Worm (Caenorhabditis elegans) whole organism, late embryonic: ENCODE data around the gene exos-2.

ENCODE experiments used
- C08G9.2 ChIP-seq: sonication (generic microtip); optimal IDR thresholded peaks from 2 replicates; lab custom pipeline; 2016; ENCODE audit warnings: mild to moderate bottlenecking, missing genetic modification characterization, moderate library complexity, missing compliant biosample characterization
- K02D7.2 ChIP-seq: sonication (generic microtip); optimal IDR thresholded peaks from 2 replicates; lab custom pipeline; 2017; ENCODE audit warnings: mild to moderate bottlenecking, missing genetic modification characterization, missing compliant biosample characterization
- ceh-14 ChIP-seq: sonication (generic microtip); optimal IDR thresholded peaks from 2 replicates; lab custom pipeline; 2016; ENCODE audit warnings: missing genotype, missing genetic modification characterization, missing compliant biosample characterization
- ceh-18 ChIP-seq: sonication (generic microtip); optimal IDR thresholded peaks from 2 replicates; lab custom pipeline; 2016; ENCODE audit warnings: missing genetic modification characterization, missing compliant biosample characterization
- ceh-19 ChIP-seq: fragments of 200-800 bp; sonication (Bioruptor generic); optimal IDR thresholded peaks from 2 replicates; lab custom pipeline; 2018; ENCODE audit warnings: mild to moderate bottlenecking, missing genetic modification characterization, missing compliant biosample characterization
- ceh-2 ChIP-seq: sonication (generic microtip); optimal IDR thresholded peaks from 2 replicates; lab custom pipeline; 2016; ENCODE audit warnings: missing genotype, missing genetic modification characterization, missing compliant biosample characterization
- ceh-24 ChIP-seq: sonication (generic microtip); optimal IDR thresholded peaks from 2 replicates; lab custom pipeline; 2016; ENCODE audit warnings: mild to moderate bottlenecking, missing genetic modification characterization, missing compliant biosample characterization
- ceh-30 ChIP-seq: fragments of 150-350 bp; optimal IDR thresholded peaks from 2 replicates; lab custom pipeline; 2014; ENCODE audit warnings: missing biosample characterization, missing genetic modification characterization
- ceh-31 ChIP-seq: sonication (generic microtip); optimal IDR thresholded peaks from 2 replicates; lab custom pipeline; 2016; ENCODE audit warnings: missing genetic modification characterization, missing compliant biosample characterization
- ceh-45 ChIP-seq: fragments of 200-800 bp; sonication (Bioruptor generic); IDR thresholded peaks from 2 replicates; pipeline ENCODE4 v1.3.6; 2022; ENCODE audit warnings: missing genetic modification reagents, missing genetic modification characterization, missing compliant biosample characterization
- ceh-6 ChIP-seq: fragments of 200-800 bp; sonication (Bioruptor generic); optimal IDR thresholded peaks from 2 replicates; lab custom pipeline; 2018; ENCODE audit warnings: mild to moderate bottlenecking, missing genetic modification characterization, missing compliant biosample characterization
- ceh-9 ChIP-seq: sonication (generic microtip); optimal IDR thresholded peaks from 2 replicates; lab custom pipeline; 2016; ENCODE audit warnings: mild to moderate bottlenecking, missing genetic modification characterization, inconsistent platforms, missing compliant biosample characterization
- dmd-4 ChIP-seq: sonication (generic microtip); optimal IDR thresholded peaks from 2 replicates; lab custom pipeline; 2016; ENCODE audit warnings: borderline replicate concordance, missing genetic modification characterization, missing compliant biosample characterization
- elt-2 ChIP-seq: sonication (generic microtip); optimal IDR thresholded peaks from 2 replicates; lab custom pipeline; 2016; ENCODE audit warnings: missing genetic modification reagents, missing genetic modification characterization, missing compliant biosample characterization
- ets-4 ChIP-seq: sonication (generic microtip); optimal IDR thresholded peaks from 2 replicates; lab custom pipeline; 2016; ENCODE audit warnings: missing genetic modification characterization, missing compliant biosample characterization
- fkh-10 ChIP-seq: fragments of 150-350 bp; optimal IDR thresholded peaks from 2 replicates; lab custom pipeline; 2014; ENCODE audit warnings: missing biosample characterization, missing genetic modification reagents, missing genetic modification characterization
- fkh-6 ChIP-seq: sonication (generic microtip); optimal IDR thresholded peaks from 2 replicates; lab custom pipeline; 2016; ENCODE audit warnings: missing genetic modification characterization, missing compliant biosample characterization
- gmeb-2 ChIP-seq: sonication (generic microtip); optimal IDR thresholded peaks from 2 replicates; lab custom pipeline; 2016; ENCODE audit warnings: missing genetic modification characterization, inconsistent platforms, missing compliant biosample characterization
- hlh-13 ChIP-seq: fragments of 200-800 bp; sonication (Bioruptor generic); optimal IDR thresholded peaks from 2 replicates; lab custom pipeline; 2018; ENCODE audit warnings: mild to moderate bottlenecking, missing genetic modification characterization, missing compliant biosample characterization
- hlh-30 ChIP-seq: sonication (generic microtip); optimal IDR thresholded peaks from 2 replicates; lab custom pipeline; 2017; ENCODE audit warnings: antibody characterized with exemption, missing genetic modification characterization, missing compliant biosample characterization; ENCODE audit not compliant: insufficient read depth
- lim-6 ChIP-seq: sonication (generic microtip); optimal IDR thresholded peaks from 2 replicates; lab custom pipeline; 2016; ENCODE audit warnings: missing genetic modification characterization, missing compliant biosample characterization
- nfya-1 ChIP-seq: sonication (generic microtip); optimal IDR thresholded peaks from 2 replicates; lab custom pipeline; 2017; ENCODE audit warnings: missing genetic modification characterization, mild to moderate bottlenecking, missing compliant biosample characterization, antibody characterized with exemption, moderate library complexity
- nhr-11 ChIP-seq: fragments of 150-350 bp; optimal IDR thresholded peaks from 2 replicates; lab custom pipeline; 2014; ENCODE audit warnings: missing biosample characterization, missing genetic modification characterization
- nhr-232 ChIP-seq: sonication (generic microtip); optimal IDR thresholded peaks from 2 replicates; lab custom pipeline; 2016; ENCODE audit warnings: missing genetic modification characterization, missing compliant biosample characterization
- npax-4 ChIP-seq: sonication (generic microtip); optimal IDR thresholded peaks from 2 replicates; lab custom pipeline; 2016; ENCODE audit warnings: missing genetic modification characterization, missing compliant biosample characterization
- pat-9 ChIP-seq: fragments of 200-800 bp; sonication (Bioruptor generic); optimal IDR thresholded peaks from 2 replicates; lab custom pipeline; 2018; ENCODE audit warnings: mild to moderate bottlenecking, missing genetic modification characterization, moderate library complexity, missing compliant biosample characterization
- pax-1 ChIP-seq: fragments of 150-350 bp; optimal IDR thresholded peaks from 2 replicates; lab custom pipeline; 2014; ENCODE audit warnings: missing biosample characterization, missing genetic modification characterization
- sdc-2 ChIP-seq: sonication (generic microtip); optimal IDR thresholded peaks from 2 replicates; lab custom pipeline; 2016; ENCODE audit warnings: missing genotype, missing genetic modification characterization, missing compliant biosample characterization
- sox-2 ChIP-seq: fragments of 200-800 bp; sonication (Bioruptor generic); IDR thresholded peaks from 2 replicates; pipeline ENCODE4 v1.3.6; 2022; ENCODE audit warnings: missing genetic modification reagents, missing genetic modification characterization, missing compliant biosample characterization
- tbx-2 ChIP-seq: sonication (generic microtip); optimal IDR thresholded peaks from 2 replicates; lab custom pipeline; 2016; ENCODE audit warnings: missing genetic modification characterization, missing compliant biosample characterization
- tbx-7 ChIP-seq: sonication (generic microtip); optimal IDR thresholded peaks from 2 replicates; lab custom pipeline; 2016; ENCODE audit warnings: missing genotype, missing genetic modification characterization, missing compliant biosample characterization
- unc-42 ChIP-seq: sonication (generic microtip); optimal IDR thresholded peaks from 2 replicates; lab custom pipeline; 2016; ENCODE audit warnings: missing genotype, missing genetic modification characterization, missing compliant biosample characterization
- unc-55 ChIP-seq: sonication (generic microtip); optimal IDR thresholded peaks from 2 replicates; lab custom pipeline; 2017; ENCODE audit warnings: missing biosample characterization, missing genetic modification reagents, missing genetic modification characterization
- unc-86 ChIP-seq: sonication (generic microtip); optimal IDR thresholded peaks from 2 replicates; lab custom pipeline; 2016; ENCODE audit warnings: missing genetic modification characterization, missing compliant biosample characterization

exos-2 gene

DNA sequence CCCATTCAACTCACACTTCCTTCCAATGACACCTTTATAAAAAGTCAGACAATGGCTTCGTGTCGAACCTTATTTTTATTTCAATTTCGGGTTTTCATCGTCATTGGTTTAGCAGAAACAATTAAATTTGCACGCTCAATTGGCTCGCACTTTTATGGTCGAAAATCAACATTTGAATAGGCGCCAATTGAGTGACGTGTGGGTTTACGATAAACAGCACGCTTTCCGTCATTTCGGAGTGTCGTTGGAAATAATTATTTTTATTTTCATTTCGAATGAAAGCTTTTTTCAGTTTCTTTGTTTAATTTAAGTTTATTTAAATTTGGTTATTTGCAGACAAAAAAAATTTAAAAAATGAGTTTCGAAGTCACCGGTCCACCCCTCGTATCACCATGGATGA lies at the start of gene exos-2:
TSS of gene exos-2 (plus strand) at position 330 of the 400 bp plus-strand sequence.
- TF ChIP-seq unc-42: peak; percentile 55
- peak; percentile 3 for TF ChIP-seq unc-55 (GFP tag; lab: Kevin White, UChicago)
- TF ChIP-seq ceh-31 (tag; lab: Kevin White, UChicago): peak; percentile 30
- peak; percentile 26 for TF ChIP-seq nfya-1 (tag; lab: Kevin White, UChicago)
- no peak for TF ChIP-seq gmeb-2 (tag; lab: Kevin White, UChicago)
- no peak for TF ChIP-seq fkh-10
- peak; percentile 15 for TF ChIP-seq tbx-2 (tag; lab: Kevin White, UChicago)

DNA sequence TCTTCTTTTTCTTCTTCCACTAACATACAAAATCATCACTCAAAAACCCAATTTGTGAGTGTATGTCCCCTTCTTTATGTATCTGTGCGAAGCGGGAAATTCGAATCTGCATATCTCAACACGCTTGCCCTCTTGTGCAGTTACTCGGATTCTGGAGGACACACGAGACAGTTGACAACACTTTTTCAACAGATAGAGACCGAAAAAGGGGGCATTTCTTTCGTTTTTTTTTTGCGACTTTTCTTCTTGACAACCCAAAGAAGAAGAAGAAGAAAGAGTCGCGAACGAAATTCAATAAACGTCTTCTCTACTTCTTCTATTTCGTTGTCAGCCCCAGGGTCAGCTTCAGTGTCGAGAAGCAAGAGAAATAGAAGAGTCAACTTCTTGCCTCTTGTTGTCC lies 49.2 kb upstream of the exos-2 start:
- TF ChIP-seq fkh-6 (no peak), unc-42 (peak; percentile 94), pat-9 (tag; lab: Kevin White, UChicago) (no peak), fkh-10 (peak; percentile 36)

DNA sequence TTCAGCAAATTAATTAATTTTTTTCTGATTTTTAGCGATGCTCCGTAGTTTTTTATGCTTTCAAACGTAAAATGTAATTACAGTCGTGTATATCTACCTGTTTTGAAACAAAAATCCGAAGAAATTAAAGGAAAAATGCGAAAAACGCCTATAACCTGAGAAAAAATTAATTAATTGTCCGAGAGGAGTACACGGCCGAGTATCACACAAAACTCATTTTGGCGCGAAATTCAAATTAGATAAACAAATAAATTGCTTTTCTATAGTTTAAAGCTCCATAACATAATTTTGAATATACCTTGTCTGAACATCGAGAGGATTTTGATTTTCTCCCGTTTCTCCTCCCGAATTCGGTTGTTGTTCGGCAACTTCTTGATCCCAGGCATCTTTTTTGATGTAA lies 45.8 kb upstream of the exos-2 start:
- TF ChIP-seq pax-1 (tag; lab: Kevin White, UChicago): no peak
- TF ChIP-seq nhr-11 (tag; lab: Kevin White, UChicago): no peak
- peak; percentile 56 for TF ChIP-seq ceh-31 (tag; lab: Kevin White, UChicago)
- no peak for TF ChIP-seq nhr-232 (tag; lab: Kevin White, UChicago)
- peak; percentile 13 for TF ChIP-seq tbx-2 (tag; lab: Kevin White, UChicago)
- TF ChIP-seq dmd-4 (tag; lab: Kevin White, UChicago): no peak
- peak; percentile 42 for TF ChIP-seq C08G9.2
- peak; percentile 43 for TF ChIP-seq unc-42

DNA sequence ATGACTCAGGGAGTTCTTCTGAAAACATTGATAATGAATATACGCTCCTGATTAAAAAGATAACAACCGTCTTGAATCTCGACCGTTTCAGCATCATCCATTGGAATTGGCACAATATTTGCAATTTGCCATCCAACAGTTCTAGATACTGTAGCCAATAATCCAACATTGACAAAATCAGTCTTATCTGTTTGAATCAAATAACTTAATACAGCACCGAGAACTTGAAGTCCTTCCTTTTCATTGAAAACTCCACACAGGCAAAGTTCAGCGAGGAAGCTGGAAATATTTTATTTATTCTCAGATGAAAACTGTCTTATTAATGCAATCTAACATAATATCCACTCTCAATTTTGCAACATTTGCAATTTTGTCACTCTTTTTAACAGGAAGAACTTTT lies 43.0 kb upstream of the exos-2 start:
- no peak for TF ChIP-seq ceh-31 (tag; lab: Kevin White, UChicago)
- no peak for TF ChIP-seq hlh-13
- TF ChIP-seq elt-2 (tag; lab: Kevin White, UChicago): no peak

DNA sequence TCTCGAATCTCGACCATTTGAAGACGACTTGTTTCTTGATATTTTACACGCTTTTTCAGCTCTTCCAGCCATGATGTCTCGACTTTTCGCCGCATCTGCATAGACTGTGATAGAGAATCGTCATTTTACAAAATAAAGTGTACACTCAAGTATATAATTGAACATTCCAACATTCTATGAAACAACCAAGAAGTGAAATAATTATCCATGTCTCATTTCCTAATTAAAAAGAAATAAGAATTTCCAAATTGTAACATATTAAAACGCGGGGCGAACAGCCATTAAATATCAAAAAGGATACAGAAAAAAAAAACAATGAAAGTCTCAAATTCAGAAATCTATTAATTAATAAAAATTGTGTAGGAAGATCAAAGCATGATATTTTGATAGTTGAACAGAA lies 42.3 kb upstream of the exos-2 start, which contains the start of gene smg-3:
TSS of gene smg-3 (minus strand) at position 101 of the 400 bp plus-strand sequence.
- no peak for TF ChIP-seq K02D7.2 (tag; lab: Kevin White, UChicago)
- TF ChIP-seq hlh-13: no peak
- no peak for TF ChIP-seq pat-9 (tag; lab: Kevin White, UChicago)
- TF ChIP-seq unc-42: no peak
- no peak for TF ChIP-seq ceh-24 (tag; lab: Kevin White, UChicago)
- no peak for TF ChIP-seq ets-4 (tag; lab: Kevin White, UChicago)
- no peak for TF ChIP-seq lim-6 (tag; lab: Kevin White, UChicago)
- TF ChIP-seq hlh-30: no peak
- TF ChIP-seq nhr-232 (tag; lab: Kevin White, UChicago): no peak
- TF ChIP-seq ceh-31 (tag; lab: Kevin White, UChicago): no peak
- no peak for TF ChIP-seq ceh-18 (tag; lab: Kevin White, UChicago)
- TF ChIP-seq sdc-2 (tag; lab: Kevin White, UChicago): no peak
- TF ChIP-seq npax-4 (tag; lab: Kevin White, UChicago): no peak
- TF ChIP-seq gmeb-2 (tag; lab: Kevin White, UChicago): no peak
- no peak for TF ChIP-seq fkh-6
- no peak for TF ChIP-seq ceh-9 (tag; lab: Kevin White, UChicago)
- TF ChIP-seq ceh-6 (GFP tag; lab: Kevin White, UChicago): no peak
- TF ChIP-seq ceh-14 (tag; lab: Kevin White, UChicago): no peak

DNA sequence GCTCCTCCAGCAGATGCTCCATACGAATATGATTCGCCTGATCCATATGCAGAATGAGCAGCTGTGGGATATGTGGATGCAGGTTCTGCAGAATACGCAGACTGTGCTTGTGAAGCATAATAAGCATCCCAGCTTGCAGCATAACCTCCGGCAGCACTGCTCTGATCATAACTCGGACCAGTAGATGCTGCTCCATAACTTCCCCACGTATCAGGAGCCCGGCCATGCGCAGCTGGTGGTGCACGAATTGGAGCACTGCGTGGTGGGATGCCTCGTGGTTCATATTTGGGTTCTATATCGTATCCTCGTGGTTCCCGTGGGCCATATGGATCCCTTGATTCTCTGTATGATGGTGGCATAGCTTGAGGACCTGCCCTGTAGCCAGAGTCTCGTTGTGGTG lies 41.6 kb upstream of the exos-2 start:
- no peak for TF ChIP-seq ceh-30
- no peak for TF ChIP-seq ceh-2 (tag; lab: Kevin White, UChicago)
- TF ChIP-seq sdc-2 (tag; lab: Kevin White, UChicago): no peak
- TF ChIP-seq tbx-7 (tag; lab: Kevin White, UChicago): no peak
- TF ChIP-seq ceh-6 (GFP tag; lab: Kevin White, UChicago): no peak
- no peak for TF ChIP-seq nfya-1 (tag; lab: Kevin White, UChicago)
- no peak for TF ChIP-seq ceh-45 (GFP tag; lab: Robert Waterston, UW)
- no peak for TF ChIP-seq ceh-19 (GFP tag; lab: Kevin White, UChicago)
- TF ChIP-seq sox-2: no peak
- TF ChIP-seq unc-86: no peak
